Fruit fly (Drosophila melanogaster) whole organism, embryonic: Measurements from ENCODE around the gene shf.

Source experiments
- Atf3 ChIP-seq: fragments of 200-800 bp; sonication (Bioruptor generic); optimal IDR thresholded peaks from 3 replicates; lab custom pipeline; 2016; ENCODE audit warnings: missing biosample characterization, missing genetic modification characterization
- BtbVII ChIP-seq: fragments of 200-800 bp; sonication (Bioruptor generic); optimal IDR thresholded peaks from 3 replicates; lab custom pipeline; 2017; ENCODE audit warnings: missing biosample characterization, mild to moderate bottlenecking, missing genetic modification characterization
- CG10267 ChIP-seq: fragments of 200-800 bp; sonication (Bioruptor generic); optimal IDR thresholded peaks from 2 replicates; lab custom pipeline; 2018; ENCODE audit warnings: missing biosample characterization, mild to moderate bottlenecking, missing genetic modification characterization, moderate library complexity
- CG10274 ChIP-seq: fragments of 200-800 bp; sonication (Bioruptor generic); optimal IDR thresholded peaks from 3 replicates; lab custom pipeline; 2017; ENCODE audit warnings: missing biosample characterization, mild to moderate bottlenecking, missing genetic modification characterization
- CG11398 ChIP-seq: fragments of 200-800 bp; sonication (Bioruptor generic); optimal IDR thresholded peaks from 2 replicates; lab custom pipeline; 2016; ENCODE audit warnings: missing biosample characterization, missing genetic modification characterization
- CG14710 ChIP-seq: fragments of 200-800 bp; sonication (Bioruptor generic); optimal IDR thresholded peaks from 3 replicates; lab custom pipeline; 2019; ENCODE audit warnings: missing biosample characterization, mild to moderate bottlenecking, missing genetic modification characterization, moderate library complexity
- CG17328 ChIP-seq: fragments of 200-800 bp; sonication (Bioruptor generic); IDR thresholded peaks from 2 replicates; pipeline ENCODE4 v1.3.6; 2022; ENCODE audit warnings: missing biosample characterization, missing genetic modification characterization
- CG17385 ChIP-seq: fragments of 200-800 bp; sonication (Bioruptor generic); optimal IDR thresholded peaks from 3 replicates; lab custom pipeline; 2018; ENCODE audit warnings: missing biosample characterization, mild to moderate bottlenecking, missing genetic modification characterization
- CG3163 ChIP-seq: fragments of 200-800 bp; sonication (Bioruptor generic); optimal IDR thresholded peaks from 3 replicates; lab custom pipeline; 2016; ENCODE audit warnings: missing biosample characterization, missing genetic modification characterization
- CG32767 ChIP-seq: fragments of 200-800 bp; sonication (Bioruptor generic); IDR thresholded peaks from 2 replicates; pipeline ENCODE4 v1.3.6; 2022; ENCODE audit warnings: missing biosample characterization, missing genetic modification characterization
- CG4360 ChIP-seq: fragments of 200-800 bp; sonication (Bioruptor generic); IDR thresholded peaks from 2 replicates; pipeline ENCODE4 v1.3.6; 2022; ENCODE audit warnings: missing biosample characterization, missing genetic modification characterization
- CG4404 ChIP-seq: fragments of 200-800 bp; sonication (Bioruptor generic); IDR thresholded peaks from 2 replicates; pipeline ENCODE4 v1.3.6; 2022; ENCODE audit warnings: missing biosample characterization, missing genetic modification characterization
- CG4424 ChIP-seq: fragments of 200-800 bp; sonication (Bioruptor generic); optimal IDR thresholded peaks from 3 replicates; lab custom pipeline; 2016; ENCODE audit warnings: missing biosample characterization, missing genetic modification characterization
- CG4707 ChIP-seq: fragments of 200-800 bp; sonication (Bioruptor generic); optimal IDR thresholded peaks from 2 replicates; lab custom pipeline; 2018; ENCODE audit warnings: missing biosample characterization, mild to moderate bottlenecking, missing genetic modification characterization, moderate library complexity
- CG4730 ChIP-seq: fragments of 200-800 bp; sonication (Bioruptor generic); IDR thresholded peaks from 2 replicates; pipeline ENCODE4 v1.3.6; 2022; ENCODE audit warnings: missing biosample characterization, missing genetic modification characterization
- CG4820 ChIP-seq: fragments of 200-800 bp; sonication (Bioruptor generic); optimal IDR thresholded peaks from 3 replicates; lab custom pipeline; 2016; ENCODE audit warnings: missing biosample characterization, missing genetic modification characterization
- CG6765 ChIP-seq: fragments of 200-800 bp; sonication (Bioruptor generic); optimal IDR thresholded peaks from 3 replicates; lab custom pipeline; 2017; ENCODE audit warnings: missing biosample characterization, mild to moderate bottlenecking, missing genetic modification characterization
- CG7357 ChIP-seq: fragments of 200-800 bp; sonication (Bioruptor generic); IDR thresholded peaks from 3 replicates; pipeline ENCODE4 v1.3.6; 2022; ENCODE audit warnings: missing biosample characterization, missing genetic modification characterization
- CG8388 ChIP-seq: fragments of 200-800 bp; sonication (Bioruptor generic); optimal IDR thresholded peaks from 2 replicates; lab custom pipeline; 2019; ENCODE audit warnings: missing biosample characterization, mild to moderate bottlenecking, missing genetic modification characterization, moderate library complexity
- Camta ChIP-seq: fragments of 200-800 bp; sonication (Bioruptor generic); optimal IDR thresholded peaks from 2 replicates; lab custom pipeline; 2016; ENCODE audit warnings: missing biosample characterization, missing genetic modification characterization
- CkIIα-i1 ChIP-seq: fragments of 200-800 bp; sonication (Bioruptor generic); IDR thresholded peaks from 2 replicates; pipeline ENCODE4 v1.3.6; 2022; ENCODE audit warnings: missing biosample characterization, missing genetic modification characterization
- Ets65A ChIP-seq: fragments of 200-800 bp; sonication (Bioruptor generic); peaks from one replicate; lab custom pipeline; 2016; ENCODE audit warnings: missing biosample characterization, missing genetic modification characterization
- Fer2 ChIP-seq: fragments of 200-800 bp; sonication (Bioruptor generic); optimal IDR thresholded peaks from 2 replicates; lab custom pipeline; 2018; ENCODE audit warnings: missing biosample characterization, mild to moderate bottlenecking, missing genetic modification characterization, moderate library complexity
- HLH3B ChIP-seq: fragments of 200-800 bp; sonication (Bioruptor generic); IDR thresholded peaks from 2 replicates; pipeline ENCODE4 v1.3.6; 2022; ENCODE audit warnings: missing biosample characterization, missing genetic modification characterization
- Lhr ChIP-seq: fragments of 200-800 bp; sonication (Bioruptor generic); optimal IDR thresholded peaks from 3 replicates; lab custom pipeline; 2017; ENCODE audit warnings: mild to moderate bottlenecking, missing biosample characterization, missing genetic modification reagents, missing genetic modification characterization
- Nf-YC ChIP-seq: fragments of 200-800 bp; optimal IDR thresholded peaks from 3 replicates; lab custom pipeline; 2019; ENCODE audit warnings: missing biosample characterization, mild to moderate bottlenecking, missing genetic modification characterization, moderate library complexity
- Sox102F ChIP-seq: fragments of 200-800 bp; sonication (Bioruptor generic); optimal IDR thresholded peaks from 2 replicates; lab custom pipeline; 2018; ENCODE audit warnings: missing biosample characterization, mild to moderate bottlenecking, missing genetic modification characterization, moderate library complexity
- Xrp1 ChIP-seq: fragments of 200-800 bp; sonication (Bioruptor generic); IDR thresholded peaks from 2 replicates; pipeline ENCODE4 v1.3.6; 2022; ENCODE audit warnings: missing biosample characterization, missing genetic modification characterization
- abd-A ChIP-seq: fragments of 200-800 bp; sonication (Bioruptor generic); optimal IDR thresholded peaks from 3 replicates; lab custom pipeline; 2019; ENCODE audit warnings: missing biosample characterization, mild to moderate bottlenecking, missing genetic modification characterization, moderate library complexity
- amos ChIP-seq: fragments of 200-800 bp; sonication (Bioruptor generic); IDR thresholded peaks from 2 replicates; pipeline ENCODE4 v1.3.6; 2022; ENCODE audit warnings: missing biosample characterization, missing genetic modification characterization; ENCODE audit not compliant: partially characterized antibody
- ara ChIP-seq: fragments of 200-800 bp; sonication (Bioruptor generic); IDR thresholded peaks from 2 replicates; pipeline ENCODE4 v1.3.6; 2022; ENCODE audit warnings: missing biosample characterization, missing genetic modification characterization
- btn ChIP-seq: fragments of 200-800 bp; sonication (Bioruptor generic); optimal IDR thresholded peaks from 2 replicates; lab custom pipeline; 2016; ENCODE audit warnings: missing biosample characterization, missing genetic modification characterization
- ci ChIP-seq: fragments of 200-800 bp; sonication (Bioruptor generic); IDR thresholded peaks from 3 replicates; pipeline ENCODE4 v1.3.6; 2022; ENCODE audit warnings: missing biosample characterization, missing genetic modification characterization
- crc ChIP-seq: fragments of 200-800 bp; sonication (Bioruptor generic); optimal IDR thresholded peaks from 2 replicates; lab custom pipeline; 2016; ENCODE audit warnings: missing biosample characterization, missing genetic modification characterization
- croc ChIP-seq: fragments of 200-800 bp; sonication (Bioruptor generic); conservative IDR thresholded peaks from 3 replicates; pipeline ENCODE4 v1.3.6; 2022; ENCODE audit warnings: missing biosample characterization, missing genetic modification characterization
- dimm ChIP-seq: fragments of 200-800 bp; sonication (Bioruptor generic); IDR thresholded peaks from 2 replicates; pipeline ENCODE4 v1.3.6; 2022; ENCODE audit warnings: missing biosample characterization, missing genetic modification characterization
- dpn ChIP-seq, 2 experiments: fragments of 200-800 bp; sonication (Bioruptor generic); optimal IDR thresholded peaks; 3 replicates each; lab custom pipeline; 2016; ENCODE audit warnings: missing biosample characterization in 2 of 2, missing genetic modification characterization in 2 of 2
- ems ChIP-seq: fragments of 200-800 bp; sonication (Bioruptor generic); optimal IDR thresholded peaks from 3 replicates; lab custom pipeline; 2016; ENCODE audit warnings: missing biosample characterization, missing genetic modification characterization
- eve ChIP-seq, 2 experiments: fragments of >200 bp; optimal IDR thresholded peaks; 2 replicates each; lab custom pipeline; 2017; ENCODE audit warnings: missing biosample characterization in 2 of 2, missing genetic modification characterization in 2 of 2
- fd64A ChIP-seq: fragments of 200-800 bp; sonication (Bioruptor generic); optimal IDR thresholded peaks from 3 replicates; lab custom pipeline; 2018; ENCODE audit warnings: missing biosample characterization, mild to moderate bottlenecking, missing genetic modification characterization
- ham ChIP-seq: fragments of 200-800 bp; sonication (Bioruptor generic); IDR thresholded peaks from 2 replicates; pipeline ENCODE4 v1.3.6; 2022; ENCODE audit warnings: missing biosample characterization, missing genetic modification characterization
- pfk ChIP-seq: fragments of 200-800 bp; sonication (Bioruptor generic); optimal IDR thresholded peaks from 2 replicates; lab custom pipeline; 2018; ENCODE audit warnings: missing biosample characterization, mild to moderate bottlenecking, missing genetic modification characterization, moderate library complexity
- pho ChIP-seq: fragments of 200-800 bp; sonication (Bioruptor generic); optimal IDR thresholded peaks from 2 replicates; lab custom pipeline; 2016; ENCODE audit warnings: missing biosample characterization, missing genetic modification characterization
- phol ChIP-seq: fragments of 200-800 bp; sonication (Bioruptor generic); optimal IDR thresholded peaks from 3 replicates; lab custom pipeline; 2018; ENCODE audit warnings: missing biosample characterization, mild to moderate bottlenecking, missing genetic modification characterization, moderate library complexity
- pita ChIP-seq: fragments of 200-800 bp; sonication (Bioruptor generic); optimal IDR thresholded peaks from 2 replicates; lab custom pipeline; 2017; ENCODE audit warnings: missing biosample characterization, mild to moderate bottlenecking, missing genetic modification characterization
- pnt ChIP-seq: fragments of 200-800 bp; sonication (Bioruptor generic); optimal IDR thresholded peaks from 3 replicates; lab custom pipeline; 2016; ENCODE audit warnings: missing biosample characterization, missing genetic modification characterization
- pum ChIP-seq: fragments of 200-800 bp; sonication (Bioruptor generic); optimal IDR thresholded peaks from 2 replicates; lab custom pipeline; 2016; ENCODE audit warnings: missing biosample characterization, missing genetic modification characterization
- rib ChIP-seq: fragments of 200-800 bp; sonication (Bioruptor generic); IDR thresholded peaks from 2 replicates; pipeline ENCODE4 v1.3.6; 2022; ENCODE audit warnings: missing biosample characterization, missing genetic modification characterization
- sima ChIP-seq: fragments of 200-800 bp; sonication (Bioruptor generic); optimal IDR thresholded peaks from 2 replicates; lab custom pipeline; 2016; ENCODE audit warnings: missing biosample characterization, missing genetic modification characterization
- sob ChIP-seq: fragments of 200-800 bp; sonication (Bioruptor generic); IDR thresholded peaks from 2 replicates; pipeline ENCODE4 v1.3.6; 2022; ENCODE audit warnings: missing biosample characterization, missing genetic modification characterization
- sqz ChIP-seq: fragments of 200-800 bp; sonication (Bioruptor generic); optimal IDR thresholded peaks from 3 replicates; lab custom pipeline; 2018; ENCODE audit warnings: missing biosample characterization, mild to moderate bottlenecking, missing genetic modification characterization
- stc ChIP-seq: fragments of 200-800 bp; sonication (Bioruptor generic); IDR thresholded peaks from 2 replicates; pipeline ENCODE4 v1.3.6; 2022; ENCODE audit warnings: missing biosample characterization, missing genetic modification characterization
- wek ChIP-seq: fragments of 200-800 bp; sonication (Bioruptor generic); optimal IDR thresholded peaks from 3 replicates; lab custom pipeline; 2018; ENCODE audit warnings: missing biosample characterization, mild to moderate bottlenecking, missing genetic modification characterization, moderate library complexity

shf gene

dm6 chrX:6791531-6791930 is 12.1 kb upstream of the shf start (continued):
- no peak for TF ChIP-seq CG4404 (GFP tag; lab: Robert Waterston, UW)
- no peak for TF ChIP-seq CG4730 (GFP tag; lab: Robert Waterston, UW)
- no peak for TF ChIP-seq dimm (GFP tag; lab: Robert Waterston, UW)
- TF ChIP-seq Xrp1: 0 out of 2 replicates have a peak, but pooled peaks have one; percentile 18
- TF ChIP-seq CG8388 (GFP tag; lab: Kevin White, UChicago): no peak
- TF ChIP-seq rib (GFP tag; lab: Robert Waterston, UW): no peak
- no peak for TF ChIP-seq pfk (GFP tag; lab: Kevin White, UChicago)
- TF ChIP-seq CG10267 (tag; lab: Kevin White, UChicago): no peak
- TF ChIP-seq Sox102F: no peak
- TF ChIP-seq CG14710 (tag; lab: Kevin White, UChicago): no peak
- TF ChIP-seq sqz (GFP tag; lab: Kevin White, UChicago): no peak
- no peak for TF ChIP-seq pnt (GFP tag; lab: Kevin White, UChicago)
- no peak for TF ChIP-seq CG4360 (GFP tag; lab: Robert Waterston, UW)
- no peak for TF ChIP-seq Camta (GFP tag; lab: Kevin White, UChicago)
- no peak for TF ChIP-seq Lhr (GFP tag; lab: Kevin White, UChicago)
- no peak for TF ChIP-seq Atf3 (GFP tag; lab: Kevin White, UChicago)
- TF ChIP-seq BtbVII: no peak
- no peak for TF ChIP-seq sima (GFP tag; lab: Kevin White, UChicago)
- peak; percentile 57; the same call in 1 of the 2 replicates for TF ChIP-seq CG32767 (GFP tag; lab: Robert Waterston, UW)
- no peak; the same call in 1 of the 2 replicates for TF ChIP-seq sob (GFP tag; lab: Robert Waterston, UW)
- no peak for TF ChIP-seq fd64A (GFP tag; lab: Kevin White, UChicago)
- TF ChIP-seq CG11398 (GFP tag; lab: Kevin White, UChicago): no peak
- TF ChIP-seq ham (GFP tag; lab: Robert Waterston, UW): no peak
- TF ChIP-seq ems: no peak
- no peak for TF ChIP-seq CG4820 (GFP tag; lab: Kevin White, UChicago)
- TF ChIP-seq CG3163 (GFP tag; lab: Kevin White, UChicago): no peak
- no peak for TF ChIP-seq CG17385 (GFP tag; lab: Kevin White, UChicago)
- no peak for TF ChIP-seq CG17328 (GFP tag; lab: Robert Waterston, UW)
- no peak for TF ChIP-seq crc
- no peak for TF ChIP-seq pita (GFP tag; lab: Kevin White, UChicago)
- TF ChIP-seq wek: no peak
- TF ChIP-seq CG4424 (GFP tag; lab: Kevin White, UChicago): no peak
- TF ChIP-seq CG6765 (GFP tag; lab: Kevin White, UChicago): no peak
- TF ChIP-seq HLH3B (GFP tag; lab: Robert Waterston, UW): no peak
- TF ChIP-seq ara: 0 out of 2 replicates have a peak, but pooled peaks have one; percentile 17
- no peak for TF ChIP-seq pum (GFP tag; lab: Kevin White, UChicago)
- no peak for TF ChIP-seq abd-A (tag; lab: Kevin White, UChicago)
- TF ChIP-seq CG4707 (GFP tag; lab: Kevin White, UChicago): no peak
- TF ChIP-seq ci (GFP tag; lab: Robert Waterston, UW): peak; percentile 71; the same call in 2 of the 3 replicates
- TF ChIP-seq amos (GFP tag; lab: Robert Waterston, UW): no peak
- TF ChIP-seq Ets65A (GFP tag; lab: Kevin White, UChicago): peak; percentile 20
- no peak for TF ChIP-seq pho (GFP tag; lab: Kevin White, UChicago)
- TF ChIP-seq CG7357 (GFP tag; lab: Robert Waterston, UW): no peak
- TF ChIP-seq phol (tag; lab: Kevin White, UChicago): peak; percentile 8
- no peak for TF ChIP-seq Fer2
- TF ChIP-seq btn (GFP tag; lab: Kevin White, UChicago): no peak
- no peak for TF ChIP-seq Nf-YC (tag; lab: Kevin White, UChicago)
- no peak for TF ChIP-seq eve (GFP tag; optimal IDR thresholded peaks at IDR 0.05; lab: Kevin White, UChicago)
- TF ChIP-seq stc (GFP tag; lab: Robert Waterston, UW): 0 out of 2 replicates have a peak, but pooled peaks have one; percentile 6
- no peak for TF ChIP-seq croc
- TF ChIP-seq dpn (GFP tag; optimal IDR thresholded peaks at IDR 0.05; lab: Kevin White, UChicago): no peak
- no peak for TF ChIP-seq CkIIα-i1 (GFP tag; lab: Robert Waterston, UW)
- no peak for TF ChIP-seq CG10274 (GFP tag; lab: Kevin White, UChicago)
